Worm (Caenorhabditis elegans) whole organism, L4/young adult: ENCODE data around the gene T20G5.13.

Experiments used
- W03F9.2 ChIP-seq: fragments of 150-350 bp; optimal IDR thresholded peaks from 2 replicates; lab custom pipeline; 2014; ENCODE audit warnings: missing biosample characterization, missing genetic modification characterization
- dao-5 ChIP-seq: sonication (generic microtip); optimal IDR thresholded peaks from 2 replicates; lab custom pipeline; 2016; ENCODE audit warnings: missing genotype, missing genetic modification characterization, moderate library complexity, missing compliant biosample characterization
- him-1 ChIP-seq: sonication (generic microtip); optimal IDR thresholded peaks from 2 replicates; lab custom pipeline; 2016; ENCODE audit warnings: missing genotype, missing genetic modification reagents, missing genetic modification characterization, missing compliant biosample characterization

DNA sequence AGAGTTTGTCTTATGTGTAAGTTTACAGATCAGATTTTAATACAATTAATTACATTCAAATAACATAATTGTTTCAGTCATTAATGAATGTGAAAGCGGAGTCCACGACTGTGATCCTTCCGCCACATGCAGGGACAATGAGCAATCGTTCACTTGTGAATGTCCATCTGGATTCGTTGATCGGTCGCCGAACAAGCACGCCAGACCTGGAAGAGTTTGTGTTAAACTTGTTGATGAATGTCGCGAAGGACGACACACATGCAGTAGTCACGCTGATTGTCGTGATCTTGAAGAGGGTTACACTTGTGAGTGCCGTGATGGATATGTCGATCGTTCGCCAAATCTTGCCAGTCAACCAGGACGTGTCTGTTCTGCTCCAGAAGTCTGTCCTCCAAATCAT lies 22.6 kb downstream of the T20G5.13 start:
- TF ChIP-seq him-1 (tag; lab: Kevin White, UChicago) = no peak
- TF ChIP-seq dao-5 (tag; lab: Kevin White, UChicago) = no peak
- no peak for TF ChIP-seq W03F9.2 (tag; lab: Kevin White, UChicago)
